Worm (Caenorhabditis elegans): Measurements from ENCODE around the gene rpap-2.
"Not testable (repeated sequence)": the region's sequence is repeated elsewhere in the genome, so short reads cannot be mapped to it uniquely, and the experiment has no call there.

Gene rpap-2

ce11 chrIII:8989752-8990151 lies 22.0 kb downstream of the rpap-2 start, which contains the start of gene R08D7.7:
Gene R08D7.7 (plus strand): TSS chrIII:8990052.
- TF ChIP-seq nhr-76, lin-13, snpc-4 (tag; optimal IDR thresholded peaks at IDR 0.05): not testable (repeated sequence)

ce11 chrIII:8996686-8997085 lies 28.9 kb downstream of the rpap-2 start, which contains the start of gene skat-1:
Gene skat-1 (minus strand): TSS chrIII:8996786.
- TF ChIP-seq lin-13 (tag; optimal IDR thresholded peaks at IDR 0.05) (no peak), lin-32 (GFP tag; optimal IDR thresholded peaks at IDR 0.05) (no peak), nhr-12 (tag; optimal IDR thresholded peaks at IDR 0.05) (no peak), ceh-43 (GFP tag; optimal IDR thresholded peaks at IDR 0.05) (no peak), drap-1 (GFP tag; optimal IDR thresholded peaks at IDR 0.05) (no peak), cnd-1 (tag; optimal IDR thresholded peaks at IDR 0.05) (no peak), M03D4.4 (tag; optimal IDR thresholded peaks at IDR 0.05) (no peak)

ce11 chrIII:8997821-8998220 lies 30.1 kb downstream of the rpap-2 start:
- TF ChIP-seq pha-4 (tag; optimal IDR thresholded peaks at IDR 0.05) (no peak), nhr-28 (tag; optimal IDR thresholded peaks at IDR 0.05) (no peak), unc-62 (GFP tag; optimal IDR thresholded peaks at IDR 0.05) (no peak), unc-120 (tag; optimal IDR thresholded peaks at IDR 0.05; ENCODE audit: poor library complexity, severe bottlenecking) (no peak), unc-39 (tag; optimal IDR thresholded peaks at IDR 0.05) (no peak), mls-2 (tag; optimal IDR thresholded peaks at IDR 0.05) (no peak), drap-1 (GFP tag; optimal IDR thresholded peaks at IDR 0.05) (no peak), ceh-83 (GFP tag; optimal IDR thresholded peaks at IDR 0.05) (no peak), cnd-1 (tag; optimal IDR thresholded peaks at IDR 0.05) (no peak), nhr-237 (tag; optimal IDR thresholded peaks at IDR 0.05) (no peak), tbx-8 (GFP tag; optimal IDR thresholded peaks at IDR 0.05) (no peak), ceh-43 (GFP tag; optimal IDR thresholded peaks at IDR 0.05) (no peak), nhr-12 (tag; optimal IDR thresholded peaks at IDR 0.05) (no peak), bed-3 (GFP tag; optimal IDR thresholded peaks at IDR 0.05) (no peak)

ce11 chrIII:8998884-8999283 lies 31.1 kb downstream of the rpap-2 start:
- TF ChIP-seq flh-1 (GFP tag; optimal IDR thresholded peaks at IDR 0.05) (no peak), lin-13 (tag; optimal IDR thresholded peaks at IDR 0.05) (no peak), mls-2 (tag; optimal IDR thresholded peaks at IDR 0.05) (no peak), unc-62 (GFP tag; optimal IDR thresholded peaks at IDR 0.05) (no peak), bed-3 (GFP tag; optimal IDR thresholded peaks at IDR 0.05) (no peak)

ce11 chrIII:8999508-8999907 lies 31.7 kb downstream of the rpap-2 start, which contains the start of gene F59B2.3:
Gene F59B2.3 (minus strand): TSS chrIII:8999766.
- no peak for TF ChIP-seq elt-1 (tag; optimal IDR thresholded peaks at IDR 0.05; ENCODE audit: borderline replicate concordance, insufficient read depth)

ce11 chrIII:9001491-9001890 lies 33.7 kb downstream of the rpap-2 start:
- TF ChIP-seq hlh-1 (tag; optimal IDR thresholded peaks at IDR 0.05) (no peak), nhr-2 (tag; optimal IDR thresholded peaks at IDR 0.05) (no peak), nhr-12 (tag; optimal IDR thresholded peaks at IDR 0.05) (no peak), unc-62 (GFP tag; optimal IDR thresholded peaks at IDR 0.05) (no peak), ceh-43 (GFP tag; optimal IDR thresholded peaks at IDR 0.05) (no peak), blmp-1 (tag; optimal IDR thresholded peaks at IDR 0.05) (no peak), bed-3 (GFP tag; optimal IDR thresholded peaks at IDR 0.05) (no peak), nhr-28 (tag; optimal IDR thresholded peaks at IDR 0.05) (no peak), sptf-1 (tag; optimal IDR thresholded peaks at IDR 0.05) (no peak), ceh-39 (tag; optimal IDR thresholded peaks at IDR 0.05) (no peak), nhr-76 (tag; optimal IDR thresholded peaks at IDR 0.05) (no peak), ces-1 (GFP tag; optimal IDR thresholded peaks at IDR 0.05) (no peak), M03D4.4 (tag; optimal IDR thresholded peaks at IDR 0.05) (no peak), unc-39 (tag; optimal IDR thresholded peaks at IDR 0.05) (no peak), nhr-237 (tag; optimal IDR thresholded peaks at IDR 0.05) (no peak), zip-8 (tag; optimal IDR thresholded peaks at IDR 0.05) (no peak), mab-5 (tag; optimal IDR thresholded peaks at IDR 0.05) (no peak), pha-4 (tag; optimal IDR thresholded peaks at IDR 0.05) (no peak)
